Worm (Caenorhabditis elegans): Measurements from ENCODE around the gene F13A2.1.

Gene F13A2.1

ce11 chrV:4384482-4384881 is 2.3 kb upstream of the F13A2.1 start, which contains the start of gene F13A2.2:
TSS of gene F13A2.2 (minus strand) at chrV:4384582.
- TF ChIP-seq gmeb-2 (tag; optimal IDR thresholded peaks at IDR 0.05) (no peak), fkh-6 (tag; optimal IDR thresholded peaks at IDR 0.05) (no peak), lin-11 (tag; optimal IDR thresholded peaks at IDR 0.05) (no peak), C08G9.2 (tag; optimal IDR thresholded peaks at IDR 0.05) (no peak), zip-5 (tag; optimal IDR thresholded peaks at IDR 0.05) (no peak), ttx-3 (tag; optimal IDR thresholded peaks at IDR 0.05) (no peak), elt-2 (tag; optimal IDR thresholded peaks at IDR 0.05) (no peak), tbx-7 (tag; optimal IDR thresholded peaks at IDR 0.05) (no peak), ceh-9 (tag; optimal IDR thresholded peaks at IDR 0.05) (no peak), pha-4 (tag; optimal IDR thresholded peaks at IDR 0.05) (no peak), pha-2 (tag; optimal IDR thresholded peaks at IDR 0.05) (no peak), pag-3 (tag; optimal IDR thresholded peaks at IDR 0.05; ENCODE audit: borderline replicate concordance) (no peak), sdc-2 (tag; optimal IDR thresholded peaks at IDR 0.05) (no peak), ceh-31 (tag; optimal IDR thresholded peaks at IDR 0.05) (no peak), nhr-11 (tag; optimal IDR thresholded peaks at IDR 0.05) (no peak), ama-1 (optimal IDR thresholded peaks at IDR 0.05) (no peak), unc-86 (tag; optimal IDR thresholded peaks at IDR 0.05) (no peak), ceh-19 (GFP tag; optimal IDR thresholded peaks at IDR 0.05) (no peak), madf-2 (tag; optimal IDR thresholded peaks at IDR 0.05) (no peak), ceh-2 (tag; optimal IDR thresholded peaks at IDR 0.05) (no peak)

- TF ChIP-seq ceh-48 (tag; optimal IDR thresholded peaks at IDR 0.05) (no peak), nhr-11 (tag; optimal IDR thresholded peaks at IDR 0.05) (no peak)
These were observed 4.6 kb downstream of the F13A2.1 start, which contains the start of gene F32D1.8 for ce11 chrV:4377622-4378021. TSS of gene F32D1.8 (minus strand) at chrV:4377722.

ce11 chrV:4375807-4376564 is 6.2 kb downstream of the F13A2.1 start, which contains the start of gene F32D1.7:
TSS of gene F32D1.7 (minus strand) at chrV:4376173.
- TF ChIP-seq hlh-6 (tag; optimal IDR thresholded peaks at IDR 0.05) (no peak), fkh-6 (tag; optimal IDR thresholded peaks at IDR 0.05) (no peak), syd-9 (tag; optimal IDR thresholded peaks at IDR 0.05) (no peak), fkh-10 (GFP tag; optimal IDR thresholded peaks at IDR 0.05) (no peak), unc-3 (GFP tag; conservative IDR thresholded peaks at IDR 0.05) (no peak), unc-3 (tag; optimal IDR thresholded peaks at IDR 0.05) (no peak), pqm-1 (tag; optimal IDR thresholded peaks at IDR 0.05) (no peak), tbx-2 (tag; optimal IDR thresholded peaks at IDR 0.05) (no peak), lim-6 (tag; optimal IDR thresholded peaks at IDR 0.05) (no peak), C38D4.7 (GFP tag; optimal IDR thresholded peaks at IDR 0.05) (no peak), pax-1 (tag; optimal IDR thresholded peaks at IDR 0.05) (no peak), sdc-2 (tag; optimal IDR thresholded peaks at IDR 0.05) (no peak), T23F11.4 (GFP tag; optimal IDR thresholded peaks at IDR 0.05) (no peak), pat-9 (tag; optimal IDR thresholded peaks at IDR 0.05) (no peak), fax-1 (tag; optimal IDR thresholded peaks at IDR 0.05) (no peak), hlh-30 (tag; optimal IDR thresholded peaks at IDR 0.05; ENCODE audit: insufficient read depth) (no peak), mec-3 (tag; optimal IDR thresholded peaks at IDR 0.05; ENCODE audit: borderline replicate concordance) (no peak), unc-86 (tag; optimal IDR thresholded peaks at IDR 0.05) (no peak), npax-4 (tag; optimal IDR thresholded peaks at IDR 0.05) (no peak), sox-2 (GFP tag; IDR thresholded peaks at IDR 0.05) (no peak)

ce11 chrV:4374625-4375024 is 7.6 kb downstream of the F13A2.1 start, which contains the start of gene neg-1:
TSS of gene neg-1 (minus strand) at chrV:4374874.
- no peak for TF ChIP-seq unc-42 (tag; optimal IDR thresholded peaks at IDR 0.05)
- TF ChIP-seq hlh-15 (tag; optimal IDR thresholded peaks at IDR 0.05) = no peak
- TF ChIP-seq ceh-6 (GFP tag; optimal IDR thresholded peaks at IDR 0.05) = no peak
- no peak for TF ChIP-seq T23F11.4 (GFP tag; optimal IDR thresholded peaks at IDR 0.05)
- TF ChIP-seq sox-4 (tag; optimal IDR thresholded peaks at IDR 0.05) = no peak
- no peak for TF ChIP-seq ceh-14 (tag; optimal IDR thresholded peaks at IDR 0.05)
- no peak for TF ChIP-seq madf-2 (tag; optimal IDR thresholded peaks at IDR 0.05)
- TF ChIP-seq elt-4 (tag; optimal IDR thresholded peaks at IDR 0.05) = no peak
- no peak for TF ChIP-seq ceh-18 (tag; optimal IDR thresholded peaks at IDR 0.05)
- no peak for TF ChIP-seq unc-86 (tag; optimal IDR thresholded peaks at IDR 0.05)

Measured in whole organism, late embryonic.